Worm (Caenorhabditis elegans) whole organism, L2 larva: ENCODE measurements around the gene pis-1.
"Not testable (repeated sequence)": the region's sequence is repeated elsewhere in the genome, so short reads cannot be mapped to it uniquely, and the experiment has no call there.

Experiments
- F13H6.1 ChIP-seq: sonication (generic microtip); optimal IDR thresholded peaks from 2 replicates; lab custom pipeline; 2016; ENCODE audit warnings: missing genetic modification characterization, missing compliant biosample characterization
- R02D3.7 ChIP-seq: fragments of 150-350 bp; optimal IDR thresholded peaks from 2 replicates; lab custom pipeline; 2014; ENCODE audit warnings: missing biosample characterization, missing genetic modification characterization
- ZK546.5 ChIP-seq: sonication (generic microtip); optimal IDR thresholded peaks from 2 replicates; lab custom pipeline; 2017; ENCODE audit warnings: missing biosample characterization, missing genetic modification characterization
- ama-1 ChIP-seq: fragments of 150-350 bp; optimal IDR thresholded peaks from 2 replicates; lab custom pipeline; 2018; ENCODE audit warnings: inconsistent platforms
- blmp-1 ChIP-seq: sonication (generic microtip); optimal IDR thresholded peaks from 2 replicates; lab custom pipeline; 2017; ENCODE audit warnings: missing genetic modification characterization, mild to moderate bottlenecking, missing compliant biosample characterization, antibody characterized with exemption, moderate library complexity; ENCODE audit not compliant: insufficient read depth
- ceh-82 ChIP-seq: fragments of 150-350 bp; optimal IDR thresholded peaks from 2 replicates; lab custom pipeline; 2014; ENCODE audit warnings: missing biosample characterization, missing genetic modification characterization
- crh-2 ChIP-seq: sonication (generic microtip); optimal IDR thresholded peaks from 2 replicates; lab custom pipeline; 2017; ENCODE audit warnings: missing biosample characterization, missing genetic modification characterization
- dmd-4 ChIP-seq: sonication (generic microtip); optimal IDR thresholded peaks from 2 replicates; lab custom pipeline; 2017; ENCODE audit warnings: missing biosample characterization, missing genetic modification characterization
- egl-27 ChIP-seq: sonication (generic microtip); optimal IDR thresholded peaks from 3 replicates; lab custom pipeline; 2017; ENCODE audit warnings: missing biosample characterization, missing genetic modification reagents, missing genetic modification characterization
- elt-1 ChIP-seq: fragments of 150-350 bp; optimal IDR thresholded peaks from 2 replicates; lab custom pipeline; 2014; ENCODE audit warnings: missing biosample characterization, missing genetic modification characterization
- fos-1 ChIP-seq: fragments of 150-350 bp; optimal IDR thresholded peaks from 2 replicates; lab custom pipeline; 2014; ENCODE audit warnings: missing biosample characterization, missing genetic modification characterization
- gmeb-1 ChIP-seq: fragments of 150-350 bp; optimal IDR thresholded peaks from 2 replicates; lab custom pipeline; 2014; ENCODE audit warnings: missing biosample characterization, missing genetic modification characterization
- lin-11 ChIP-seq: fragments of 150-350 bp; sonication (generic microtip); optimal IDR thresholded peaks from 2 replicates; lab custom pipeline; 2014; ENCODE audit warnings: missing biosample characterization, missing genetic modification characterization, inconsistent platforms, mixed read lengths
- lin-13 ChIP-seq: fragments of 150-350 bp; optimal IDR thresholded peaks from 2 replicates; lab custom pipeline; 2014; ENCODE audit warnings: missing biosample characterization, missing genetic modification reagents, missing genetic modification characterization
- lin-39 ChIP-seq: fragments of 150-350 bp; optimal IDR thresholded peaks from 2 replicates; lab custom pipeline; 2014; ENCODE audit warnings: missing biosample characterization, missing genetic modification reagents, missing genetic modification characterization
- lsy-2 ChIP-seq, 2 experiments: fragments of 150-350 bp in 1 of 2; sonication (generic microtip) in 1 of 2; optimal IDR thresholded peaks; 2 replicates each; lab custom pipeline; 2014 to 2017; ENCODE audit warnings: missing biosample characterization in 2 of 2, missing genetic modification characterization in 2 of 2
- mab-5 ChIP-seq: fragments of 150-350 bp; optimal IDR thresholded peaks from 2 replicates; lab custom pipeline; 2014; ENCODE audit warnings: missing biosample characterization, missing genetic modification characterization
- mbf-1 ChIP-seq: sonication (generic microtip); optimal IDR thresholded peaks from 2 replicates; lab custom pipeline; 2017; ENCODE audit warnings: missing biosample characterization, missing genetic modification characterization
- mdl-1 ChIP-seq, 2 experiments: fragments of 150-350 bp in 1 of 2; sonication (generic microtip) in 1 of 2; optimal IDR thresholded peaks; 2 replicates each; lab custom pipeline; 2017; ENCODE audit warnings: missing biosample characterization in 2 of 2, missing genetic modification characterization in 2 of 2
- nhr-10 ChIP-seq: sonication (generic microtip); optimal IDR thresholded peaks from 2 replicates; lab custom pipeline; 2017; ENCODE audit warnings: missing biosample characterization, missing genetic modification characterization
- nhr-12 ChIP-seq: fragments of 150-350 bp; optimal IDR thresholded peaks from 2 replicates; lab custom pipeline; 2014; ENCODE audit warnings: missing biosample characterization, missing genetic modification characterization
- nhr-21 ChIP-seq: fragments of 150-350 bp; optimal IDR thresholded peaks from 2 replicates; lab custom pipeline; 2014; ENCODE audit warnings: missing biosample characterization, missing genetic modification characterization
- nhr-25 ChIP-seq: fragments of 150-350 bp; sonication (generic microtip); optimal IDR thresholded peaks from 3 replicates; lab custom pipeline; 2014; ENCODE audit warnings: missing biosample characterization, missing genetic modification characterization
- nhr-6 ChIP-seq: fragments of 150-350 bp; optimal IDR thresholded peaks from 2 replicates; lab custom pipeline; 2014; ENCODE audit warnings: missing biosample characterization, missing genetic modification characterization
- nhr-77 ChIP-seq: fragments of 150-350 bp; optimal IDR thresholded peaks from 2 replicates; lab custom pipeline; 2014; ENCODE audit warnings: missing biosample characterization, missing genetic modification characterization
- sem-4 ChIP-seq: fragments of 150-350 bp; optimal IDR thresholded peaks from 2 replicates; lab custom pipeline; 2014; ENCODE audit warnings: missing biosample characterization, missing genetic modification reagents, missing genetic modification characterization
- sma-3 ChIP-seq: sonication (generic microtip); optimal IDR thresholded peaks from 2 replicates; lab custom pipeline; 2016; ENCODE audit warnings: missing genetic modification reagents, missing genetic modification characterization, missing compliant biosample characterization
- sma-9 ChIP-seq, 2 experiments: fragments of 150-350 bp in 1 of 2; sonication (generic microtip) in 1 of 2; optimal IDR thresholded peaks; 2 replicates each; lab custom pipeline; 2014 to 2016; ENCODE audit warnings: missing genetic modification characterization in 2 of 2, mild to moderate bottlenecking in 1 of 2, missing biosample characterization in 1 of 2, missing compliant biosample characterization in 1 of 2, missing genetic modification reagents in 1 of 2, moderate library complexity in 1 of 2
- ztf-4 ChIP-seq: fragments of 150-350 bp; optimal IDR thresholded peaks from 2 replicates; lab custom pipeline; 2014; ENCODE audit warnings: missing biosample characterization, missing genetic modification characterization

Gene pis-1

DNA sequence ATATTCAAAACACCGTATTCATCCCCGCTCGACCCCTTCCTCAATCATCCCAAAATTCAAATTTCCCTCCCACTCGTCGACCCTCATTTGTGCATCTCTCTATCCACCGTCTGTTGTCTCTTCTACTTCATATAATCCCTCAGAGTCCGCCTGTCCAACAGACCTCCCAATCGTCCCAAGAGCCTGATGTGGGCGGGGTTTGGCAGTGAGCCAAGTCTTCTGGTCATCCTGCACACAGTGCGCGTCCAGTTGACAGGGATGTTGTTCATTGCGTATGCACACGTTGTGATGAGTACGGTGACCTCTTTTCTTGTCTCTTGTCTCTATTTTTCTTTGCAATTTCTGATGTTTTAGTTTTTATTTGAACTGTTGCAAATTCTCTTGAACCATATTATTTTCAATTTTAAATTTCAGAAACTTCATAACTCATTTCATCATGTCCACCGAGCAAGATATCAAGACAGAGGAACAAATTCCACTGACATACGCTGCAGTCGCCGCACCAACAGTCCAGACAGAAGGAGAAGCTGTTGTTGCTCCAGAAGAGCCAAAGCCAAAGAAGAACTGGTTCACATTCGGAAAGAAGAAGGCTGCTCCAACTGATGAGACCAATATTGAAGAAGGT, 24.2 kb downstream of the pis-1 start, which contains the start of gene cav-1:
cav-1 (plus strand) TSS at position 415 of the 625 bp plus-strand sequence.
- TF ChIP-seq ama-1 (lab: Kevin White, UChicago) (no peak), elt-1 (tag; lab: Kevin White, UChicago) (no peak), ZK546.5 (tag; lab: Kevin White, UChicago) (no peak)
- TF ChIP-seq, all 48 proteins: peak for 0

DNA sequence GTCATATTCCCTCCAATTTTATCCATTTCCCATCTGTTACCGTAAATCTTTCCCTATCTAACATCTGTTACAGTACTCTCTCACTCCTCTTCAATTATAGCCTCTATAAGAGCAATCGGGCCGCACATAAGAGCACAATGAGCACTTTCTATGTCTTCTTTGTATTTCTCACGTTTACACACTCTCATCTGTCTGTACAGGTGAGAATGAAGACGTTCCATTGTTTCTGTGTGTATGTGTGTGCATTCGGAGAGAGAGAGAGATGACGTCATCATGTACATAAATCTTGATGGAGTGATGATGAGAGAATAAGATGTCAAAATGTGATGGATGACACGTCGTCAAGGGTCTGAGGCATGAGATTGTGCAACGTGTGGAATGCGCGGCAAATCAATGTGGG, 25.6 kb downstream of the pis-1 start:
- TF ChIP-seq nhr-12 (tag; lab: Kevin White, UChicago) = no peak
- peak; percentile 12 for TF ChIP-seq mab-5
- no peak for TF ChIP-seq dmd-4 (tag; lab: Kevin White, UChicago)

DNA sequence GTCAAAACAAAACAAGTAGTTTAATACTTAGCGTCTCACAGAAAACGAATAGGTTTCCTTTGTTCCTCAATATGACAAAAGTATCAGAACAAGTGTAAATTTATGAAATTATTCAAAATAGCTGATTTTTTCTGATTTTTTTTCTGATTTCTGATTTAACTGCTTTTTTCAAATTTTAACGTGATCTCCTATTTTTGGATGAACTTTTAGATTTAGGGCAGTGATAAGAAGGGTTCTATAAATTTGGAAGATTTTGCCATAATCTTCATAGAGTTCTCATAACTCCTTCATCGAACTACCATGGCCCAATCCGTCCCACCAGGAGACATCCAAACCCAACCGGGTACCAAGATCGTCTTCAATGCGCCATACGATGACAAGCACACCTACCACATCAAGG, 26.6 kb downstream of the pis-1 start, which contains the start of gene msp-78:
msp-78 (plus strand) TSS at position 301 of the 400 bp plus-strand sequence.
- not testable (repeated sequence) for TF ChIP-seq ceh-82 (tag; lab: Kevin White, UChicago); nhr-6 (tag; lab: Kevin White, UChicago); sma-9 (GFP tag; optimal IDR thresholded peaks at IDR 0.05; lab: Kevin White, UChicago); sma-9 (tag; optimal IDR thresholded peaks at IDR 0.05; lab: Kevin White, UChicago)

- not testable (repeated sequence) for TF ChIP-seq crh-2; nhr-21; sma-3 (GFP tag; lab: Kevin White, UChicago)
- TF ChIP-seq, all 48 proteins: peak for 0; not testable (repeated sequence) for 48
These were observed 29.3 kb downstream of the pis-1 start, which contains the start of gene msp-79 for ce11 chrIV:9767054-9767453. msp-79 (minus strand) TSS chrIV:9767154.

- TF ChIP-seq lin-13 (GFP tag; lab: Kevin White, UChicago) = no peak
- no peak for TF ChIP-seq sma-3 (GFP tag; lab: Kevin White, UChicago)
- TF ChIP-seq nhr-25 (tag; lab: Kevin White, UChicago) = no peak
- no peak for TF ChIP-seq gmeb-1 (tag; lab: Kevin White, UChicago)
- TF ChIP-seq mdl-1 (tag; optimal IDR thresholded peaks at IDR 0.05; lab: Kevin White, UChicago) = no peak
- no peak for TF ChIP-seq blmp-1
- no peak for TF ChIP-seq nhr-77 (tag; lab: Kevin White, UChicago)
- no peak for TF ChIP-seq mbf-1
These were observed 30.1 kb downstream of the pis-1 start, which contains the start of gene ssp-36 for ce11 chrIV:9766250-9766649. ssp-36 (minus strand) TSS chrIV:9766350.

ce11 chrIV:9762667-9763173, 33.7 kb downstream of the pis-1 start:
- TF ChIP-seq lin-39 (tag; lab: Kevin White, UChicago) = no peak
- TF ChIP-seq ama-1 (lab: Kevin White, UChicago) = no peak
- no peak for TF ChIP-seq lin-11 (tag; lab: Kevin White, UChicago)
- TF ChIP-seq fos-1 (tag; lab: Kevin White, UChicago) = peak; percentile 85
- no peak for TF ChIP-seq nhr-10
- TF ChIP-seq F13H6.1 (tag; lab: Kevin White, UChicago) = no peak
- TF ChIP-seq ztf-4 (tag; lab: Kevin White, UChicago) = no peak
- no peak for TF ChIP-seq nhr-6 (tag; lab: Kevin White, UChicago)
- no peak for TF ChIP-seq nhr-12 (tag; lab: Kevin White, UChicago)
- TF ChIP-seq lsy-2 (tag; optimal IDR thresholded peaks at IDR 0.05; lab: Kevin White, UChicago) = no peak
- no peak for TF ChIP-seq sem-4 (tag; lab: Kevin White, UChicago)
- no peak for TF ChIP-seq lin-13 (GFP tag; lab: Kevin White, UChicago)
- no peak for TF ChIP-seq nhr-25 (tag; lab: Kevin White, UChicago)
- no peak for TF ChIP-seq R02D3.7 (tag; lab: Kevin White, UChicago)
- TF ChIP-seq ZK546.5 (tag; lab: Kevin White, UChicago) = no peak
- peak; percentile 1 for TF ChIP-seq egl-27 (tag; lab: Kevin White, UChicago)
